Fruit fly (Drosophila melanogaster) whole organism, embryonic: ENCODE results near the gene dyl.

Experiments
- Bdp1 ChIP-seq: fragments of 200-800 bp; sonication (Bioruptor generic); optimal IDR thresholded peaks from 3 replicates; lab custom pipeline; 2016; ENCODE audit warnings: missing biosample characterization, missing genetic modification characterization
- CG10565 ChIP-seq: fragments of 200-800 bp; sonication (Bioruptor generic); optimal IDR thresholded peaks from 3 replicates; lab custom pipeline; 2016; ENCODE audit warnings: missing biosample characterization, mild to moderate bottlenecking, missing genetic modification characterization
- CG10979 ChIP-seq: fragments of 200-800 bp; sonication (Bioruptor generic); optimal IDR thresholded peaks from 2 replicates; lab custom pipeline; 2018; ENCODE audit warnings: missing biosample characterization, mild to moderate bottlenecking, missing genetic modification characterization, moderate library complexity
- CG11085 ChIP-seq: fragments of 200-800 bp; sonication (Bioruptor generic); IDR thresholded peaks from 2 replicates; pipeline ENCODE4 v1.3.6; 2022; ENCODE audit warnings: missing biosample characterization, missing genetic modification characterization
- CG16863 ChIP-seq: fragments of 200-800 bp; sonication (Bioruptor generic); optimal IDR thresholded peaks from 3 replicates; lab custom pipeline; 2016; ENCODE audit warnings: missing biosample characterization, missing genetic modification characterization
- CG2199 ChIP-seq: fragments of 200-800 bp; sonication (Bioruptor generic); IDR thresholded peaks from 3 replicates; pipeline ENCODE4 v1.3.6; 2022; ENCODE audit warnings: missing biosample characterization, missing genetic modification characterization
- CG30403 ChIP-seq: fragments of 200-800 bp; sonication (Bioruptor generic); optimal IDR thresholded peaks from 3 replicates; lab custom pipeline; 2016; ENCODE audit warnings: missing biosample characterization, missing genetic modification characterization
- CG32772 ChIP-seq: fragments of 200-800 bp; sonication (Bioruptor generic); IDR thresholded peaks from 2 replicates; pipeline ENCODE4 v1.3.6; 2022; ENCODE audit warnings: missing biosample characterization, missing genetic modification characterization
- CG3281 ChIP-seq: fragments of 200-800 bp; sonication (Bioruptor generic); optimal IDR thresholded peaks from 3 replicates; lab custom pipeline; 2017; ENCODE audit warnings: missing biosample characterization, mild to moderate bottlenecking, missing genetic modification characterization
- CG34224 ChIP-seq: fragments of 200-800 bp; sonication (Bioruptor generic); IDR thresholded peaks from 3 replicates; pipeline ENCODE4 v1.3.6; 2022; ENCODE audit warnings: missing biosample characterization, missing genetic modification characterization; ENCODE audit not compliant: partially characterized antibody
- CG5245 ChIP-seq: fragments of 200-800 bp; sonication (Bioruptor generic); optimal IDR thresholded peaks from 3 replicates; lab custom pipeline; 2016; ENCODE audit warnings: missing biosample characterization, missing genetic modification characterization
- CG6272 ChIP-seq: fragments of 200-800 bp; sonication (Bioruptor generic); IDR thresholded peaks from 2 replicates; pipeline ENCODE4 v1.3.6; 2022; ENCODE audit warnings: missing biosample characterization, missing genetic modification characterization
- CG6791 ChIP-seq: fragments of 200-800 bp; sonication (Bioruptor generic); IDR thresholded peaks from 3 replicates; pipeline ENCODE4 v1.3.6; 2022; ENCODE audit warnings: missing biosample characterization, missing genetic modification characterization; ENCODE audit not compliant: partially characterized antibody
- CG9876 ChIP-seq: fragments of 200-800 bp; sonication (Bioruptor generic); optimal IDR thresholded peaks from 2 replicates; lab custom pipeline; 2016; ENCODE audit warnings: missing biosample characterization, missing genetic modification characterization
- CHES-1-like ChIP-seq: fragments of 200-800 bp; sonication (Bioruptor generic); optimal IDR thresholded peaks from 2 replicates; lab custom pipeline; 2016; ENCODE audit warnings: missing biosample characterization, missing genetic modification characterization
- CoRest ChIP-seq: fragments of 200-800 bp; sonication (Bioruptor generic); optimal IDR thresholded peaks from 3 replicates; lab custom pipeline; 2018; ENCODE audit warnings: missing biosample characterization, mild to moderate bottlenecking, missing genetic modification characterization, moderate library complexity
- D ChIP-seq, 2 experiments: fragments of 200-800 bp in 1 of 2; fragments of >200 bp in 1 of 2; sonication (Bioruptor generic) in 1 of 2; optimal IDR thresholded peaks; 2 replicates in 1 of 2; 3 replicates in 1 of 2; lab custom pipeline; 2017; ENCODE audit warnings: mild to moderate bottlenecking in 1 of 2, missing biosample characterization in 1 of 2, missing genetic modification characterization in 1 of 2, missing genetic modification reagents in 1 of 2
- Deaf1 ChIP-seq: fragments of 200-800 bp; optimal IDR thresholded peaks from 3 replicates; lab custom pipeline; 2019; ENCODE audit warnings: missing biosample characterization, mild to moderate bottlenecking, missing genetic modification characterization, moderate library complexity
- Drgx ChIP-seq: fragments of 200-800 bp; sonication (Bioruptor generic); IDR thresholded peaks from 2 replicates; pipeline ENCODE4 v1.3.6; 2022; ENCODE audit warnings: missing biosample characterization, missing genetic modification characterization
- Ets65A ChIP-seq: fragments of 200-800 bp; sonication (Bioruptor generic); peaks from one replicate; lab custom pipeline; 2016; ENCODE audit warnings: missing biosample characterization, missing genetic modification characterization
- Hr78 ChIP-seq, 2 experiments: fragments of 200-800 bp in 1 of 2; fragments of >200 bp in 1 of 2; sonication (Bioruptor generic) in 1 of 2; optimal IDR thresholded peaks; 2 replicates each; lab custom pipeline; 2017 to 2019; ENCODE audit warnings: missing biosample characterization in 2 of 2, missing genetic modification characterization in 2 of 2, mild to moderate bottlenecking in 1 of 2, moderate library complexity in 1 of 2
- Mes4 ChIP-seq: fragments of 200-800 bp; sonication (Bioruptor generic); optimal IDR thresholded peaks from 2 replicates; lab custom pipeline; 2016; ENCODE audit warnings: missing biosample characterization, missing genetic modification characterization
- Mrtf ChIP-seq: fragments of 200-800 bp; sonication (Bioruptor generic); IDR thresholded peaks from 3 replicates; pipeline ENCODE4 v1.3.6; 2022; ENCODE audit warnings: missing biosample characterization, missing genetic modification characterization
- Oli ChIP-seq: fragments of 200-800 bp; sonication (Bioruptor generic); optimal IDR thresholded peaks from 2 replicates; lab custom pipeline; 2018; ENCODE audit warnings: missing biosample characterization, mild to moderate bottlenecking, missing genetic modification characterization, moderate library complexity
- Pdp1 ChIP-seq, 2 experiments: fragments of 200-800 bp; sonication (Bioruptor generic); optimal IDR thresholded peaks; 3 replicates each; lab custom pipeline; 2016; ENCODE audit warnings: missing biosample characterization in 2 of 2, missing genetic modification characterization in 2 of 2, mild to moderate bottlenecking in 1 of 2, moderate library complexity in 1 of 2
- Sin3A ChIP-seq: fragments of >200 bp; optimal IDR thresholded peaks from 2 replicates; lab custom pipeline; 2018
- Usf ChIP-seq: fragments of 200-800 bp; sonication (Bioruptor generic); optimal IDR thresholded peaks from 2 replicates; lab custom pipeline; 2017; ENCODE audit warnings: missing genotype, missing biosample characterization, missing genetic modification characterization
- cwo ChIP-seq: fragments of 200-800 bp; sonication (Bioruptor generic); optimal IDR thresholded peaks from 3 replicates; lab custom pipeline; 2017; ENCODE audit warnings: missing biosample characterization, missing genetic modification characterization, mild to moderate bottlenecking, moderate library complexity, missing genetic modification reagents
- danr ChIP-seq: fragments of 200-800 bp; sonication (Bioruptor generic); IDR thresholded peaks from 2 replicates; pipeline ENCODE4 v1.3.6; 2022; ENCODE audit warnings: missing biosample characterization, missing genetic modification characterization
- grn ChIP-seq: fragments of 200-800 bp; sonication (Bioruptor generic); optimal IDR thresholded peaks from 3 replicates; lab custom pipeline; 2017; ENCODE audit warnings: missing biosample characterization, missing genetic modification characterization
- her ChIP-seq: fragments of 200-800 bp; sonication (Bioruptor generic); optimal IDR thresholded peaks from 2 replicates; lab custom pipeline; 2016; ENCODE audit warnings: missing biosample characterization, missing genetic modification characterization
- klu ChIP-seq: fragments of 200-800 bp; sonication (Bioruptor generic); IDR thresholded peaks from 2 replicates; pipeline ENCODE4 v1.3.6; 2022; ENCODE audit warnings: missing biosample characterization, missing genetic modification characterization
- lbe ChIP-seq: fragments of 200-800 bp; sonication (Bioruptor generic); optimal IDR thresholded peaks from 2 replicates; lab custom pipeline; 2016; ENCODE audit warnings: missing biosample characterization, mild to moderate bottlenecking, missing genetic modification characterization
- lola ChIP-seq, 3 experiments: fragments of >200 bp in 2 of 3; fragments of 200-800 bp in 1 of 3; sonication (Bioruptor generic) in 1 of 3; optimal IDR thresholded peaks; 2 replicates each; lab custom pipeline; 2017 to 2019; ENCODE audit warnings: missing biosample characterization in 3 of 3, missing genetic modification characterization in 3 of 3, mild to moderate bottlenecking in 1 of 3, moderate library complexity in 1 of 3
- mld ChIP-seq: fragments of 200-800 bp; sonication (Bioruptor generic); IDR thresholded peaks from 3 replicates; pipeline ENCODE4 v1.3.6; 2022; ENCODE audit warnings: missing biosample characterization, missing genetic modification characterization; ENCODE audit not compliant: partially characterized antibody
- nerfin-1 ChIP-seq: fragments of 200-800 bp; sonication (Bioruptor generic); optimal IDR thresholded peaks from 3 replicates; lab custom pipeline; 2019; ENCODE audit warnings: missing biosample characterization, mild to moderate bottlenecking, missing genetic modification characterization, moderate library complexity
- oc ChIP-seq: fragments of 200-800 bp; sonication (Bioruptor generic); optimal IDR thresholded peaks from 2 replicates; lab custom pipeline; 2018; ENCODE audit warnings: missing biosample characterization, mild to moderate bottlenecking, missing genetic modification characterization, moderate library complexity
- pan ChIP-seq, 4 experiments: fragments of >200 bp in 3 of 4; fragments of 200-800 bp in 1 of 4; sonication (Bioruptor generic) in 1 of 4; optimal IDR thresholded peaks in 3 of 4; IDR thresholded peaks in 1 of 4; 2 replicates each; pipeline versions ENCODE4 v1.3.6 to Lab custom; 2017 to 2022; ENCODE audit warnings: missing biosample characterization in 2 of 4, missing genetic modification characterization in 2 of 4, mixed read lengths in 1 of 4
- prd ChIP-seq, 3 experiments: fragments of >200 bp in 2 of 3; fragments of 200-800 bp in 1 of 3; sonication (Bioruptor generic) in 1 of 3; optimal IDR thresholded peaks in 2 of 3; IDR thresholded peaks in 1 of 3; 2 replicates in 2 of 3; 3 replicates in 1 of 3; pipeline versions ENCODE4 v1.3.6 to Lab custom; 2017 to 2022; ENCODE audit warnings: missing biosample characterization in 1 of 3, missing genetic modification characterization in 1 of 3
- pum ChIP-seq: fragments of 200-800 bp; sonication (Bioruptor generic); optimal IDR thresholded peaks from 2 replicates; lab custom pipeline; 2016; ENCODE audit warnings: missing biosample characterization, missing genetic modification characterization
- ranshi ChIP-seq: fragments of 200-800 bp; sonication (Bioruptor generic); IDR thresholded peaks from 2 replicates; pipeline ENCODE4 v1.3.6; 2022; ENCODE audit warnings: missing biosample characterization, missing genetic modification characterization
- ro ChIP-seq: fragments of 200-800 bp; sonication (Bioruptor generic); IDR thresholded peaks from 2 replicates; pipeline ENCODE4 v1.3.6; 2022; ENCODE audit warnings: missing biosample characterization, missing genetic modification characterization
- sens ChIP-seq: fragments of 200-800 bp; sonication (Bioruptor generic); peaks from one replicate; lab custom pipeline; 2016; ENCODE audit warnings: missing biosample characterization, missing genetic modification characterization
- sqz ChIP-seq: fragments of 200-800 bp; sonication (Bioruptor generic); optimal IDR thresholded peaks from 3 replicates; lab custom pipeline; 2018; ENCODE audit warnings: missing biosample characterization, mild to moderate bottlenecking, missing genetic modification characterization
- stc ChIP-seq: fragments of 200-800 bp; sonication (Bioruptor generic); IDR thresholded peaks from 2 replicates; pipeline ENCODE4 v1.3.6; 2022; ENCODE audit warnings: missing biosample characterization, missing genetic modification characterization
- tap ChIP-seq: fragments of 200-800 bp; optimal IDR thresholded peaks from 3 replicates; lab custom pipeline; 2019; ENCODE audit warnings: missing biosample characterization, mild to moderate bottlenecking, missing genetic modification characterization, moderate library complexity
- tgo ChIP-seq: fragments of 200-800 bp; sonication (Bioruptor generic); IDR thresholded peaks from 3 replicates; pipeline ENCODE4 v1.3.6; 2022; ENCODE audit warnings: missing biosample characterization, missing genetic modification characterization
- tna ChIP-seq: fragments of 200-800 bp; sonication (Bioruptor generic); IDR thresholded peaks from 2 replicates; pipeline ENCODE4 v1.3.6; 2022; ENCODE audit warnings: missing biosample characterization, missing genetic modification characterization; ENCODE audit not compliant: partially characterized antibody
- tx ChIP-seq: fragments of 200-800 bp; sonication (Bioruptor generic); optimal IDR thresholded peaks from 2 replicates; lab custom pipeline; 2016; ENCODE audit warnings: missing biosample characterization, missing genetic modification characterization
- wek ChIP-seq: fragments of 200-800 bp; sonication (Bioruptor generic); optimal IDR thresholded peaks from 3 replicates; lab custom pipeline; 2018; ENCODE audit warnings: missing biosample characterization, mild to moderate bottlenecking, missing genetic modification characterization, moderate library complexity

dyl gene

dm6 chr3L:4292120-4292697 is 15.3 kb downstream of the dyl start, which contains the start of the genes CG15012 and Fdx2 (continued):
- TF ChIP-seq CG3281 (GFP tag; lab: Kevin White, UChicago), result peak; percentile 71
- TF ChIP-seq Pdp1 (GFP tag; optimal IDR thresholded peaks at IDR 0.05; lab: Kevin White, UChicago), result peak in 1 of 2 experiments; percentile 82
- TF ChIP-seq ro (GFP tag; lab: Robert Waterston, UW), result no peak
- TF ChIP-seq ranshi (GFP tag; lab: Robert Waterston, UW), result no peak
- peak; percentile 26 for TF ChIP-seq tx
- no peak for TF ChIP-seq lbe (GFP tag; lab: Kevin White, UChicago)
- no peak for TF ChIP-seq CG11085
- TF ChIP-seq CoRest (tag; lab: Kevin White, UChicago), result peak; percentile 54
- no peak for TF ChIP-seq prd (optimal IDR thresholded peaks at IDR 0.05; lab: Kevin White, UChicago)
- peak; percentile 27; the same call in 1 of the 3 replicates for TF ChIP-seq prd (GFP tag; IDR thresholded peaks at IDR 0.05; lab: Robert Waterston, UW)
- no peak for TF ChIP-seq CG9876
- TF ChIP-seq tna, result no peak
- no peak for TF ChIP-seq stc
- TF ChIP-seq her (GFP tag; lab: Kevin White, UChicago), result no peak
- no peak for TF ChIP-seq Usf
- peak; percentile 12 for TF ChIP-seq nerfin-1 (tag; lab: Kevin White, UChicago)
- no peak for TF ChIP-seq CG32772 (GFP tag; lab: Robert Waterston, UW)
- TF ChIP-seq Oli (tag; lab: Kevin White, UChicago), result no peak
- no peak for TF ChIP-seq CG6272 (GFP tag; lab: Robert Waterston, UW)
- TF ChIP-seq CG6791 (GFP tag; lab: Robert Waterston, UW), result no peak
- no peak for TF ChIP-seq CG16863 (GFP tag; lab: Kevin White, UChicago)
- TF ChIP-seq CG34224, result peak; percentile 53; the same call in 1 of the 3 replicates
- TF ChIP-seq sens (GFP tag; lab: Kevin White, UChicago), result peak; percentile 89
- peak; percentile 11 for TF ChIP-seq pum (GFP tag; lab: Kevin White, UChicago)
- peak in 1 of 3 experiments; percentile 31 for TF ChIP-seq lola (GFP tag; optimal IDR thresholded peaks at IDR 0.05; lab: Kevin White, UChicago)
- no peak for TF ChIP-seq D (optimal IDR thresholded peaks at IDR 0.05; lab: Kevin White, UChicago)
- no peak for TF ChIP-seq D (GFP tag; optimal IDR thresholded peaks at IDR 0.05; lab: Kevin White, UChicago)
- TF ChIP-seq tgo (GFP tag; lab: Robert Waterston, UW), result no peak
- no peak for TF ChIP-seq Drgx (GFP tag; lab: Robert Waterston, UW)
- no peak for TF ChIP-seq wek
- TF ChIP-seq CHES-1-like (GFP tag; lab: Kevin White, UChicago), result peak; percentile 28
- TF ChIP-seq oc, result no peak
- TF ChIP-seq Ets65A (GFP tag; lab: Kevin White, UChicago), result peak; percentile 77
- TF ChIP-seq Sin3A (lab: Kevin White, UChicago), result peak; percentile 82
- TF ChIP-seq mld, result no peak

dm6 chr3L:4288591-4289056 is 18.9 kb downstream of the dyl start, which contains the start of gene Hexo1:
Hexo1 (plus strand) TSS chr3L:4288641.
- TF ChIP-seq tap (tag; lab: Kevin White, UChicago) (no peak), Mrtf (GFP tag; lab: Robert Waterston, UW) (no peak), tx (no peak), CG10565 (GFP tag; lab: Kevin White, UChicago) (no peak), Deaf1 (tag; lab: Kevin White, UChicago) (no peak), klu (no peak), CG30403 (peak; percentile 37), CG10979 (tag; lab: Kevin White, UChicago) (peak; percentile 21), CG5245 (GFP tag; lab: Kevin White, UChicago) (no peak), Hr78 (GFP tag; optimal IDR thresholded peaks at IDR 0.05; lab: Kevin White, UChicago) (peak in 1 of 2 experiments; percentile 15), CG2199 (GFP tag; lab: Robert Waterston, UW) (no peak), cwo (peak; percentile 17), sqz (no peak), grn (GFP tag; lab: Kevin White, UChicago) (peak; percentile 70), Bdp1 (GFP tag; lab: Kevin White, UChicago) (no peak), pan (optimal IDR thresholded peaks at IDR 0.05; lab: Kevin White, UChicago) (no peak), pan (GFP tag; optimal IDR thresholded peaks at IDR 0.05 in 1 of 2, IDR thresholded peaks at IDR 0.05 in 1 of 2) (peak in 1 of 2 experiments; percentile 36), danr (GFP tag; lab: Robert Waterston, UW) (no peak), Mes4 (GFP tag; lab: Kevin White, UChicago) (no peak)
